Fruit fly (Drosophila melanogaster) whole organism, adult: ENCODE results near the gene CG5026.

Experiments used
- CG11617 ChIP-seq: fragments of 200-800 bp; sonication (Bioruptor generic); optimal IDR thresholded peaks from 2 replicates; lab custom pipeline; 2017; ENCODE audit warnings: mild to moderate bottlenecking, missing biosample characterization, missing genetic modification reagents, missing genetic modification characterization
- CG12768 ChIP-seq: fragments of 200-800 bp; sonication (Bioruptor generic); optimal IDR thresholded peaks from 2 replicates; lab custom pipeline; 2017; ENCODE audit warnings: missing biosample characterization, missing genetic modification characterization, mild to moderate bottlenecking, moderate library complexity, missing genetic modification reagents
- CG5204 ChIP-seq: fragments of 200-800 bp; sonication (Bioruptor generic); optimal IDR thresholded peaks from 2 replicates; lab custom pipeline; 2016; ENCODE audit warnings: missing biosample characterization, missing genetic modification characterization
- CG7101 ChIP-seq: fragments of 200-800 bp; sonication (Bioruptor generic); optimal IDR thresholded peaks from 2 replicates; lab custom pipeline; 2018; ENCODE audit warnings: missing biosample characterization, mild to moderate bottlenecking, missing genetic modification characterization, moderate library complexity
- Hr96 ChIP-seq: fragments of 200-800 bp; sonication (Bioruptor generic); optimal IDR thresholded peaks from 2 replicates; lab custom pipeline; 2016; ENCODE audit warnings: missing biosample characterization, missing genetic modification characterization
- kay ChIP-seq: fragments of 200-800 bp; sonication (Bioruptor generic); peaks from one replicate; lab custom pipeline; 2016; ENCODE audit warnings: missing biosample characterization, missing genetic modification characterization, borderline replicate concordance

DNA sequence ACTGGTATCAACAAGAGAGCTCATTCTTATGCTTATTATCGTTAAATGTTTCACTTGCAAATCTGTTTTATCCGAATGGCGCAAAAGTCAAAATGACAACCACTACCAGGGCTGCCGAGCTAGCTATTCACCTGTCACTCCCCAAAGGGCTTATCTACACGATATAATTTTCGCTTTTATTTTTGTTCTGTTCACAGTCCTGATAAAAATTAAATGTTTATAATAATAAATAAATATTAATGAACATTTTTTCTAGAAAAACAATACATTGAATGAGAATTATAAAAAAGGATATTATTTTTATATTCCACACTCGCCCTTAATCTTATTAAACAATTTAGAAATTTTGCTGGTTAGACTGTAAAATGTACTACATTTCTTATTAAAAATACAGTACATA is 41.4 kb downstream of the CG5026 start, which contains the start of gene CG5194:
- TF ChIP-seq CG12768 (GFP tag; lab: Kevin White, UChicago) (no peak), Hr96 (no peak), kay (GFP tag; lab: Kevin White, UChicago) (no peak), CG11617 (GFP tag; lab: Kevin White, UChicago) (no peak), CG5204 (no peak), CG7101 (tag; lab: Kevin White, UChicago) (no peak)
